Fruit fly (Drosophila melanogaster): Measurements from ENCODE around the gene comt.

Gene comt

DNA sequence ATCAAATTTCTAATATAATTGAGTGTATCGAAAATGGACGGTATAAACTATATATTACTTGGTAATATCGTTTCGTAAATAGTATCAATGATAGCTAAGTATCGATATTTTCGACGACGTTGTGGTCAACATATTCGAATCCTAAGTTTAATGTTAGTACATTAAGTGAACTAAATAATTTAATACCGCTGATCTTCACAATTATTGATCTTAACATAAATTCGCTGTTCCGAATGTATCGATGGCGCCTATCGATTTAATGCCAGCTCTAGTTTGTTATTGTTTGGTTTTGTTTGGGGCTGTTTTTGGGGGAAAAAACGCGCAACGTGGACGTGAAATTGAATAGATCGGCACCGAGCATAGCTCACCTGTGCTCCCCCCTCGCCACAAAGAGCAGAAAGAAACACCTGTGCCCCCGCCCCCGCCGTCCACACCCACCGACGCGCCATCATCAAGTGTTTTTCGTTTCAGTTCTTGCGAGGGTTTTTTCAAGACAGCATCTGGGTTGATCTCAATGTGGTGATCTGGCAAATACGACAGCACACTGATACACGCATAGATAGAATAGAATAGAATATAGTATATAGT is 27.0 kb downstream of the comt start (continued):
- TF ChIP-seq gt (GFP tag; IDR thresholded peaks at IDR 0.05) (no peak), HLH54F (GFP tag; optimal IDR thresholded peaks at IDR 0.05) (no peak), Fer2 (tag; optimal IDR thresholded peaks at IDR 0.05) (no peak), bcd (GFP tag; optimal IDR thresholded peaks at IDR 0.05) (no peak), CG1233 (GFP tag; optimal IDR thresholded peaks at IDR 0.05) (no peak), CG34224 (GFP tag; IDR thresholded peaks at IDR 0.05; ENCODE audit: partially characterized antibody) (peak; percentile 75; the same call in 2 of the 3 replicates), Nf-YC (tag; optimal IDR thresholded peaks at IDR 0.05) (peak; percentile 4), CG11398 (GFP tag; optimal IDR thresholded peaks at IDR 0.05) (no peak), sna (GFP tag; IDR thresholded peaks at IDR 0.05; ENCODE audit: partially characterized antibody) (0 out of 2 replicates have a peak, but pooled peaks have one; percentile 41), CG9797 (GFP tag; optimal IDR thresholded peaks at IDR 0.05) (no peak), vnd (GFP tag; IDR thresholded peaks at IDR 0.05; ENCODE audit: partially characterized antibody) (peak; percentile 37; the same call in 1 of the 3 replicates), crol (GFP tag; IDR thresholded peaks at IDR 0.05) (peak; percentile 83), CG8290 (GFP tag; optimal IDR thresholded peaks at IDR 0.05) (peak; percentile 19), CG8290 (tag; optimal IDR thresholded peaks at IDR 0.05) (peak in 1 of 2 experiments; percentile 66), chif (GFP tag; optimal IDR thresholded peaks at IDR 0.05) (no peak), Ets65A (GFP tag) (peak; percentile 20), prd (optimal IDR thresholded peaks at IDR 0.05) (no peak), prd (GFP tag; IDR thresholded peaks at IDR 0.05) (no peak), cas (GFP tag; IDR thresholded peaks at IDR 0.05) (no peak), Mad (GFP tag; optimal IDR thresholded peaks at IDR 0.05) (no peak), Hr51 (GFP tag; optimal IDR thresholded peaks at IDR 0.05) (no peak), Doc2 (GFP tag; IDR thresholded peaks at IDR 0.05) (no peak), CG6683 (GFP tag; optimal IDR thresholded peaks at IDR 0.05) (no peak), klu (GFP tag; IDR thresholded peaks at IDR 0.05) (no peak), CG10321 (GFP tag; IDR thresholded peaks at IDR 0.05) (no peak), fd3F (GFP tag; optimal IDR thresholded peaks at IDR 0.05) (no peak), CG17361 (GFP tag; IDR thresholded peaks at IDR 0.05) (0 out of 3 replicates have a peak, but pooled peaks have one; percentile 36), schlank (tag; optimal IDR thresholded peaks at IDR 0.05) (no peak), Dp (GFP tag; optimal IDR thresholded peaks at IDR 0.05) (no peak), CG13287 (GFP tag; IDR thresholded peaks at IDR 0.05; ENCODE audit: partially characterized antibody) (peak; percentile 74), CG8089 (GFP tag; optimal IDR thresholded peaks at IDR 0.05) (no peak), CG16779 (GFP tag; IDR thresholded peaks at IDR 0.05) (no peak), Dad (GFP tag; optimal IDR thresholded peaks at IDR 0.05) (no peak), sc (optimal IDR thresholded peaks at IDR 0.05) (no peak), sc (GFP tag; optimal IDR thresholded peaks at IDR 0.05) (no peak), CG4282 (GFP tag; optimal IDR thresholded peaks at IDR 0.05) (no peak), Dbx (GFP tag; IDR thresholded peaks at IDR 0.05) (no peak), Hmx (GFP tag; optimal IDR thresholded peaks at IDR 0.05) (no peak), Lpt (GFP tag; optimal IDR thresholded peaks at IDR 0.05) (no peak), stc (GFP tag; IDR thresholded peaks at IDR 0.05) (no peak), CG10959 (GFP tag; IDR thresholded peaks at IDR 0.05) (no peak), Sry-δ (GFP tag; optimal IDR thresholded peaks at IDR 0.05) (peak; percentile 86), mirr (GFP tag; optimal IDR thresholded peaks at IDR 0.05) (no peak), CG7372 (GFP tag; IDR thresholded peaks at IDR 0.05) (no peak), nau (GFP tag; optimal IDR thresholded peaks at IDR 0.05) (no peak), Scr (GFP tag; IDR thresholded peaks at IDR 0.05; ENCODE audit: partially characterized antibody) (peak; percentile 72), CHES-1-like (GFP tag; optimal IDR thresholded peaks at IDR 0.05) (no peak), CG9727 (GFP tag; optimal IDR thresholded peaks at IDR 0.05) (peak; percentile 15), lola (GFP tag; optimal IDR thresholded peaks at IDR 0.05) (peak in 1 of 3 experiments; percentile 11), CG6272 (GFP tag; IDR thresholded peaks at IDR 0.05) (no peak), Atf3 (GFP tag; optimal IDR thresholded peaks at IDR 0.05) (no peak)
